Fruit fly (Drosophila melanogaster): Measurements from ENCODE around the gene GstZ2.
A peak's percentile ranks its signal among the peaks of the same experiment; 100 is the strongest.

GstZ2 gene

DNA sequence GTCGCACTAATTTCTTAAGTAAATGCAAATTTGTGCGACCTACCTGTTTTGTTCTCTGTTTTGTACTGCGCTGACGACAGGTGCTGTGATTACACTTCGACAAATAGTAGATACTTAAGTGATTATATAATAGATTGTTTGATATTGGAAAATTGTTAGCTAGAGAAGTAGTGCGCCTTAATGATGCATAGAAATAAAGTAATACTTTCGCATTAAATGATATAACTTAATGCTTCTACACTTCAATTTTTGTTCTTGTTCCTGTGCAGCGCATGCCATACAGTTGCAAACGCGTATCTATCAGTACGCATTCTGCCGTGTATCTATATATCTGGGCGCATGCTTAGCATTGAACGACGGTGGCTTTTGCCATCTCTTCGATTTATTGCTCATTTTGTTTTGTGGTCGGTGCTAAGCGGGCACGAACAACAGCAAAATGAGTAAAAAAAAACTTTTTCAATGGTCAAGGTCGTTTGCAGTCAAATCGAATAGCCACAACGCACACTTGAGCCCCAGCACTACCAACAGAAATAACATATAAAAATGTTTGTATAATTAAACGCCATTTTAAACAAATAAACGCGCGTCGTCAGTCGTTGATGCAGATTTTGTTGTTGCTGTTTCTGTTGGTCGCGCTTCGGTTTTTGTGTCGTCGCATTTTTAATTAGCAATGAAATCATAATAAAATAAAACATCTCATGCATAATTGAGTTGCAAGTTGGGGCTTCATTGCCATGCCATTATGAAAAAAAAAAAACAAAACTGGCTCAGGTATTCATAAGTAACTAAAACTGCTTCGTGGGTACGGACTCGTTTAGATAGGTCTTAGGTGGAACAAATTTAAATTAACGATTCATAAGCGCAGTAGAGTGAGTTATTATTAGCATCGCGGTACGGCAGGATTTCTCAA, 29.9 kb downstream of the GstZ2 start (continued):
- no peak for TF ChIP-seq CG4707 (GFP tag; optimal IDR thresholded peaks at IDR 0.05)
- TF ChIP-seq CG9932 (GFP tag; IDR thresholded peaks at IDR 0.05): peak; percentile 52
- peak; percentile 66 for TF ChIP-seq CG15269 (tag; optimal IDR thresholded peaks at IDR 0.05)
- TF ChIP-seq Usf (GFP tag; optimal IDR thresholded peaks at IDR 0.05): no peak
- TF ChIP-seq fu2 (GFP tag; optimal IDR thresholded peaks at IDR 0.05): no peak
- TF ChIP-seq h (optimal IDR thresholded peaks at IDR 0.05): no peak
- no peak for TF ChIP-seq CG2202 (tag; optimal IDR thresholded peaks at IDR 0.05)
- TF ChIP-seq HHEX (GFP tag; optimal IDR thresholded peaks at IDR 0.05): no peak
- no peak for TF ChIP-seq Sox100B (GFP tag; optimal IDR thresholded peaks at IDR 0.05)
- TF ChIP-seq CG7556 (GFP tag; optimal IDR thresholded peaks at IDR 0.05): peak; percentile 36
- no peak for TF ChIP-seq CG15601 (tag; optimal IDR thresholded peaks at IDR 0.05)
- TF ChIP-seq CG11695 (GFP tag; IDR thresholded peaks at IDR 0.05): 0 out of 3 replicates have a peak, but pooled peaks have one; percentile 50
- 0 out of 2 replicates have a peak, but pooled peaks have one; percentile 12 for TF ChIP-seq CG31224 (GFP tag; IDR thresholded peaks at IDR 0.05)
- no peak for TF ChIP-seq CG33213 (GFP tag; optimal IDR thresholded peaks at IDR 0.05)
- TF ChIP-seq Rx (GFP tag; IDR thresholded peaks at IDR 0.05): no peak
- TF ChIP-seq H15 (GFP tag; IDR thresholded peaks at IDR 0.05): 0 out of 3 replicates have a peak, but pooled peaks have one; percentile 6
- no peak for TF ChIP-seq CG12236 (GFP tag; optimal IDR thresholded peaks at IDR 0.05)
- TF ChIP-seq sna (GFP tag; IDR thresholded peaks at IDR 0.05; ENCODE audit: partially characterized antibody): no peak
- peak; percentile 21 for TF ChIP-seq Bteb2 (GFP tag; optimal IDR thresholded peaks at IDR 0.05)
- peak; percentile 36 for TF ChIP-seq CG30403 (GFP tag; optimal IDR thresholded peaks at IDR 0.05)
- TF ChIP-seq CG6791 (GFP tag; IDR thresholded peaks at IDR 0.05; ENCODE audit: partially characterized antibody): no peak
- no peak for TF ChIP-seq CG7928 (GFP tag; optimal IDR thresholded peaks at IDR 0.05)
- TF ChIP-seq zen (tag; optimal IDR thresholded peaks at IDR 0.05): no peak
- TF ChIP-seq ham (GFP tag; IDR thresholded peaks at IDR 0.05): no peak
- TF ChIP-seq CG13624 (GFP tag; optimal IDR thresholded peaks at IDR 0.05): no peak
- no peak for TF ChIP-seq Poxn (GFP tag; IDR thresholded peaks at IDR 0.05)
- no peak for TF ChIP-seq Chrac-16 (GFP tag; optimal IDR thresholded peaks at IDR 0.05)
- TF ChIP-seq slp2 (GFP tag; optimal IDR thresholded peaks at IDR 0.05): no peak
- TF ChIP-seq E2f2 (GFP tag; IDR thresholded peaks at IDR 0.05): no peak
- TF ChIP-seq caup (GFP tag; optimal IDR thresholded peaks at IDR 0.05; ENCODE audit: severe bottlenecking): peak; percentile 45
- TF ChIP-seq pnt (GFP tag; optimal IDR thresholded peaks at IDR 0.05): no peak
- TF ChIP-seq Antp (GFP tag; optimal IDR thresholded peaks at IDR 0.05): no peak
- no peak for TF ChIP-seq BEAF-32 (GFP tag; optimal IDR thresholded peaks at IDR 0.05)
- TF ChIP-seq CG1792 (GFP tag; optimal IDR thresholded peaks at IDR 0.05): no peak
- no peak for TF ChIP-seq tup (GFP tag; optimal IDR thresholded peaks at IDR 0.05)
- no peak for TF ChIP-seq Nf-YA (GFP tag; IDR thresholded peaks at IDR 0.05)
- 0 out of 3 replicates have a peak, but pooled peaks have one; percentile 31 for TF ChIP-seq Mrtf (GFP tag; IDR thresholded peaks at IDR 0.05)
- no peak for TF ChIP-seq Oaz (GFP tag; IDR thresholded peaks at IDR 0.05)
- no peak for TF ChIP-seq Fer2 (tag; optimal IDR thresholded peaks at IDR 0.05)
- no peak; the same call in 1 of the 2 replicates for TF ChIP-seq CG9215 (GFP tag; IDR thresholded peaks at IDR 0.05)
- no peak for TF ChIP-seq CG15514 (GFP tag; optimal IDR thresholded peaks at IDR 0.05)
- TF ChIP-seq CG6765 (GFP tag; optimal IDR thresholded peaks at IDR 0.05): no peak
- TF ChIP-seq NK7.1 (GFP tag; optimal IDR thresholded peaks at IDR 0.05): no peak
- no peak for TF ChIP-seq Asciz (GFP tag; optimal IDR thresholded peaks at IDR 0.05)
- no peak for TF ChIP-seq CG31441 (GFP tag; IDR thresholded peaks at IDR 0.05)
- TF ChIP-seq CG3163 (GFP tag; optimal IDR thresholded peaks at IDR 0.05): no peak
- no peak for TF ChIP-seq B-H2 (GFP tag; optimal IDR thresholded peaks at IDR 0.05)
- no peak for TF ChIP-seq CG10267 (tag; optimal IDR thresholded peaks at IDR 0.05)
- no peak for TF ChIP-seq jumu (GFP tag; optimal IDR thresholded peaks at IDR 0.05)
